Worm (Caenorhabditis elegans): ENCODE measurements around the gene T07F8.1.

ce11 chrII:7171305-7171998, 23.3 kb downstream of the T07F8.1 start, which contains the start of gene dyf-13:
- TF ChIP-seq ama-1 (optimal IDR thresholded peaks at IDR 0.05) = no peak
- no peak for TF ChIP-seq egl-27 (tag; optimal IDR thresholded peaks at IDR 0.05)
- TF ChIP-seq F44E2.7 (GFP tag; IDR thresholded peaks at IDR 0.05) = no peak
- no peak for TF ChIP-seq nhr-77 (tag; optimal IDR thresholded peaks at IDR 0.05)
- no peak for TF ChIP-seq nhr-237 (tag; optimal IDR thresholded peaks at IDR 0.05)
- no peak for TF ChIP-seq ztf-11 (tag; optimal IDR thresholded peaks at IDR 0.05)
- TF ChIP-seq lin-13 (GFP tag; optimal IDR thresholded peaks at IDR 0.05) = no peak
- TF ChIP-seq nhr-76 (tag; optimal IDR thresholded peaks at IDR 0.05) = no peak
- no peak for TF ChIP-seq T26A8.4 (GFP tag; IDR thresholded peaks at IDR 0.05)
- TF ChIP-seq snpc-4 (tag; optimal IDR thresholded peaks at IDR 0.05) = no peak
- no peak for TF ChIP-seq Y5F2A.4 (GFP tag; optimal IDR thresholded peaks at IDR 0.05)
- no peak for TF ChIP-seq lin-15B (tag; optimal IDR thresholded peaks at IDR 0.05)
- TF ChIP-seq nhr-25 (tag; optimal IDR thresholded peaks at IDR 0.05; ENCODE audit: borderline replicate concordance, insufficient read depth) = no peak
- no peak for TF ChIP-seq fos-1 (tag; optimal IDR thresholded peaks at IDR 0.05)
